Fruit fly (Drosophila melanogaster): ENCODE data around the gene Cyp304a1.
A peak's percentile ranks its signal among the peaks of the same experiment; 100 is the strongest.

Cyp304a1 gene

dm6 chr3R:12974447-12974846 lies 10.9 kb downstream of the Cyp304a1 start (continued):
- TF ChIP-seq topi (GFP tag; optimal IDR thresholded peaks at IDR 0.05) (peak; percentile 42), Eip75B (GFP tag; optimal IDR thresholded peaks at IDR 0.05) (no peak), lz (GFP tag; optimal IDR thresholded peaks at IDR 0.05) (peak; percentile 9), Sox14 (GFP tag; optimal IDR thresholded peaks at IDR 0.05) (no peak), CG32006 (GFP tag; optimal IDR thresholded peaks at IDR 0.05) (peak; percentile 46), CG11294 (GFP tag; IDR thresholded peaks at IDR 0.05) (no peak), CG1621 (tag; optimal IDR thresholded peaks at IDR 0.05) (no peak), Met (GFP tag; optimal IDR thresholded peaks at IDR 0.05) (peak; percentile 19), CG11902 (GFP tag; optimal IDR thresholded peaks at IDR 0.05) (no peak), dac (GFP tag; optimal IDR thresholded peaks at IDR 0.05) (no peak), Sox15 (GFP tag; optimal IDR thresholded peaks at IDR 0.05) (no peak), Ets96B (tag; optimal IDR thresholded peaks at IDR 0.05) (no peak), CG10669 (GFP tag; optimal IDR thresholded peaks at IDR 0.05) (no peak), acj6 (GFP tag; optimal IDR thresholded peaks at IDR 0.05) (peak; percentile 24), Hr4 (GFP tag; optimal IDR thresholded peaks at IDR 0.05) (no peak), CG6854 (GFP tag; optimal IDR thresholded peaks at IDR 0.05) (no peak), fd59A (GFP tag; optimal IDR thresholded peaks at IDR 0.05) (no peak), achi (GFP tag; optimal IDR thresholded peaks at IDR 0.05) (peak; percentile 35), CG6276 (GFP tag; optimal IDR thresholded peaks at IDR 0.05) (no peak), Blimp-1 (GFP tag; optimal IDR thresholded peaks at IDR 0.05) (peak; percentile 89), CG8119 (GFP tag; IDR thresholded peaks at IDR 0.05) (no peak), CG16779 (tag; optimal IDR thresholded peaks at IDR 0.05) (no peak), Sox102F (GFP tag; optimal IDR thresholded peaks at IDR 0.05) (peak; percentile 12), CG8319 (GFP tag; optimal IDR thresholded peaks at IDR 0.05) (no peak), CG6792 (GFP tag; optimal IDR thresholded peaks at IDR 0.05) (peak; percentile 50), CG6808 (GFP tag; optimal IDR thresholded peaks at IDR 0.05) (no peak), CG31627 (GFP tag; optimal IDR thresholded peaks at IDR 0.05) (no peak), esn (GFP tag; optimal IDR thresholded peaks at IDR 0.05) (no peak), Ets21C (GFP tag; optimal IDR thresholded peaks at IDR 0.05) (no peak), CG15336 (GFP tag; IDR thresholded peaks at IDR 0.05) (no peak), Hr38 (GFP tag; optimal IDR thresholded peaks at IDR 0.05) (no peak), Eip78C (GFP tag) (peak; percentile 68), ss (GFP tag; optimal IDR thresholded peaks at IDR 0.05) (no peak), CG34406 (GFP tag; optimal IDR thresholded peaks at IDR 0.05) (peak; percentile 10), CG11762 (GFP tag; optimal IDR thresholded peaks at IDR 0.05; ENCODE audit: insufficient read depth) (no peak)

dm6 chr3R:12975223-12975622 lies 11.6 kb downstream of the Cyp304a1 start:
- TF ChIP-seq Eip75B (GFP tag; optimal IDR thresholded peaks at IDR 0.05) = no peak
- TF ChIP-seq CG7368 (GFP tag; optimal IDR thresholded peaks at IDR 0.05) = no peak
- TF ChIP-seq pdm3 (GFP tag; optimal IDR thresholded peaks at IDR 0.05) = no peak
- TF ChIP-seq CG10631 (GFP tag; optimal IDR thresholded peaks at IDR 0.05) = no peak
- TF ChIP-seq fd59A (GFP tag; optimal IDR thresholded peaks at IDR 0.05) = no peak

- no peak for TF ChIP-seq fd85E (GFP tag; optimal IDR thresholded peaks at IDR 0.05)
- peak; percentile 22 for TF ChIP-seq Eip78C (GFP tag)
- no peak for TF ChIP-seq CG6163 (GFP tag; IDR thresholded peaks at IDR 0.05)
Measured at dm6 chr3R:12977371-12978050, 13.9 kb downstream of the Cyp304a1 start, which contains the start of the genes CG7381 and CG7091. Gene CG7381 (minus strand): TSS chr3R:12977471. Gene CG7091 (plus strand): TSS chr3R:12978000.

All from whole organism, prepupa.